Fruit fly (Drosophila melanogaster) whole organism, embryonic: Measurements from ENCODE around the gene CG11000.

Experiments
- Bdp1 ChIP-seq: fragments of 200-800 bp; sonication (Bioruptor generic); optimal IDR thresholded peaks from 3 replicates; lab custom pipeline; 2016; ENCODE audit warnings: missing biosample characterization, missing genetic modification characterization
- CG10431 ChIP-seq: fragments of 200-800 bp; sonication (Bioruptor generic); optimal IDR thresholded peaks from 3 replicates; lab custom pipeline; 2018; ENCODE audit warnings: missing biosample characterization, mild to moderate bottlenecking, missing genetic modification characterization
- CG10543 ChIP-seq: fragments of 200-800 bp; sonication (Bioruptor generic); optimal IDR thresholded peaks from 3 replicates; lab custom pipeline; 2017; ENCODE audit warnings: missing biosample characterization, mild to moderate bottlenecking, missing genetic modification characterization, moderate library complexity
- CG12155 ChIP-seq: fragments of 200-800 bp; sonication (Bioruptor generic); optimal IDR thresholded peaks from 3 replicates; lab custom pipeline; 2016; ENCODE audit warnings: missing biosample characterization, missing genetic modification characterization
- CG1233 ChIP-seq: fragments of 200-800 bp; sonication (Bioruptor generic); optimal IDR thresholded peaks from 4 replicates; lab custom pipeline; 2018; ENCODE audit warnings: missing biosample characterization, mild to moderate bottlenecking, missing genetic modification characterization
- CG16815 ChIP-seq: fragments of 200-800 bp; sonication (Bioruptor generic); optimal IDR thresholded peaks from 3 replicates; lab custom pipeline; 2017; ENCODE audit warnings: missing biosample characterization, mild to moderate bottlenecking, missing genetic modification characterization
- CG17359 ChIP-seq: fragments of 200-800 bp; sonication (Bioruptor generic); optimal IDR thresholded peaks from 3 replicates; lab custom pipeline; 2018; ENCODE audit warnings: missing biosample characterization, mild to moderate bottlenecking, missing genetic modification characterization, moderate library complexity
- CG2678 ChIP-seq: fragments of 200-800 bp; sonication (Bioruptor generic); optimal IDR thresholded peaks from 3 replicates; lab custom pipeline; 2019; ENCODE audit warnings: missing biosample characterization, mild to moderate bottlenecking, missing genetic modification characterization, moderate library complexity
- CG30020 ChIP-seq: fragments of 200-800 bp; optimal IDR thresholded peaks from 2 replicates; lab custom pipeline; 2019; ENCODE audit warnings: missing biosample characterization, mild to moderate bottlenecking, missing genetic modification characterization, moderate library complexity
- CG30431 ChIP-seq: fragments of 200-800 bp; sonication (Bioruptor generic); optimal IDR thresholded peaks from 2 replicates; lab custom pipeline; 2017; ENCODE audit warnings: missing biosample characterization, missing genetic modification characterization
- CG3281 ChIP-seq: fragments of 200-800 bp; sonication (Bioruptor generic); optimal IDR thresholded peaks from 3 replicates; lab custom pipeline; 2017; ENCODE audit warnings: missing biosample characterization, mild to moderate bottlenecking, missing genetic modification characterization
- CG3726 ChIP-seq: fragments of 200-800 bp; sonication (Bioruptor generic); IDR thresholded peaks from 3 replicates; pipeline ENCODE4, ENCODE4 v1.3.6; 2022; ENCODE audit warnings: missing biosample characterization, missing genetic modification characterization
- CG9876 ChIP-seq: fragments of 200-800 bp; sonication (Bioruptor generic); optimal IDR thresholded peaks from 2 replicates; lab custom pipeline; 2016; ENCODE audit warnings: missing biosample characterization, missing genetic modification characterization
- Dad ChIP-seq: fragments of 200-800 bp; sonication (Bioruptor generic); optimal IDR thresholded peaks from 3 replicates; lab custom pipeline; 2016; ENCODE audit warnings: missing biosample characterization, missing genetic modification characterization
- Dll ChIP-seq: fragments of 200-800 bp; sonication (Bioruptor generic); IDR thresholded peaks from 4 replicates; pipeline ENCODE4 v1.3.6; 2022; ENCODE audit warnings: missing biosample characterization, missing genetic modification characterization; ENCODE audit not compliant: partially characterized antibody
- Doc2 ChIP-seq: fragments of 200-800 bp; sonication (Bioruptor generic); IDR thresholded peaks from 2 replicates; pipeline ENCODE4 v1.3.6; 2022; ENCODE audit warnings: missing biosample characterization, missing genetic modification characterization
- Dref ChIP-seq: fragments of 200-800 bp; sonication (Bioruptor generic); IDR thresholded peaks from 2 replicates; pipeline ENCODE4 v1.3.6; 2022; ENCODE audit warnings: missing biosample characterization, missing genetic modification characterization
- E2f1 ChIP-seq: fragments of 200-800 bp; sonication (Bioruptor generic); IDR thresholded peaks from 2 replicates; pipeline ENCODE4 v1.3.6; 2022; ENCODE audit warnings: missing biosample characterization, missing genetic modification characterization
- GATAe ChIP-seq: fragments of 200-800 bp; sonication (Bioruptor generic); conservative IDR thresholded peaks from 2 replicates; pipeline ENCODE4 v1.3.6; 2022; ENCODE audit warnings: missing biosample characterization, missing genetic modification characterization
- HLH4C ChIP-seq: fragments of 200-800 bp; sonication (Bioruptor generic); IDR thresholded peaks from 3 replicates; pipeline ENCODE4 v1.3.6; 2022; ENCODE audit warnings: missing biosample characterization, missing genetic modification characterization; ENCODE audit not compliant: partially characterized antibody
- Hr78 ChIP-seq, 2 experiments: fragments of 200-800 bp in 1 of 2; fragments of >200 bp in 1 of 2; sonication (Bioruptor generic) in 1 of 2; optimal IDR thresholded peaks; 2 replicates each; lab custom pipeline; 2017 to 2019; ENCODE audit warnings: missing biosample characterization in 2 of 2, missing genetic modification characterization in 2 of 2, mild to moderate bottlenecking in 1 of 2, moderate library complexity in 1 of 2
- Jarid2 ChIP-seq: fragments of 200-800 bp; sonication (Bioruptor generic); optimal IDR thresholded peaks from 3 replicates; lab custom pipeline; 2017; ENCODE audit warnings: mild to moderate bottlenecking, missing biosample characterization, missing genetic modification reagents, missing genetic modification characterization
- Lpt ChIP-seq: fragments of >200 bp; optimal IDR thresholded peaks from 2 replicates; lab custom pipeline; 2018; ENCODE audit warnings: missing biosample characterization, missing genetic modification characterization
- Myb ChIP-seq: fragments of 200-800 bp; sonication (Bioruptor generic); optimal IDR thresholded peaks from 2 replicates; lab custom pipeline; 2016; ENCODE audit warnings: missing biosample characterization, missing genetic modification characterization
- NC2β ChIP-seq: fragments of 200-800 bp; sonication (Bioruptor generic); optimal IDR thresholded peaks from 2 replicates; lab custom pipeline; 2016; ENCODE audit warnings: missing biosample characterization, missing genetic modification characterization
- NFAT ChIP-seq: fragments of 200-800 bp; sonication (Bioruptor generic); IDR thresholded peaks from 2 replicates; pipeline ENCODE4 v1.3.6; 2022; ENCODE audit warnings: missing biosample characterization, missing genetic modification characterization
- Nf-YC ChIP-seq: fragments of 200-800 bp; optimal IDR thresholded peaks from 3 replicates; lab custom pipeline; 2019; ENCODE audit warnings: missing biosample characterization, mild to moderate bottlenecking, missing genetic modification characterization, moderate library complexity
- Opbp ChIP-seq: fragments of 200-800 bp; sonication (Bioruptor generic); IDR thresholded peaks from 3 replicates; pipeline ENCODE4 v1.3.6; 2022; ENCODE audit warnings: missing biosample characterization, missing genetic modification characterization; ENCODE audit not compliant: partially characterized antibody
- Scr ChIP-seq: fragments of 200-800 bp; sonication (Bioruptor generic); IDR thresholded peaks from 2 replicates; pipeline ENCODE4 v1.3.6; 2022; ENCODE audit warnings: missing biosample characterization, missing genetic modification characterization; ENCODE audit not compliant: partially characterized antibody
- Side ChIP-seq: fragments of 200-800 bp; sonication (Bioruptor generic); optimal IDR thresholded peaks from 2 replicates; lab custom pipeline; 2016; ENCODE audit warnings: missing biosample characterization, missing genetic modification characterization
- Sry-δ ChIP-seq: fragments of 200-800 bp; sonication (Bioruptor generic); optimal IDR thresholded peaks from 2 replicates; lab custom pipeline; 2016; ENCODE audit warnings: missing biosample characterization, missing genetic modification characterization
- abd-A ChIP-seq: fragments of 200-800 bp; sonication (Bioruptor generic); optimal IDR thresholded peaks from 3 replicates; lab custom pipeline; 2019; ENCODE audit warnings: missing biosample characterization, mild to moderate bottlenecking, missing genetic modification characterization, moderate library complexity
- bbx ChIP-seq: fragments of 200-800 bp; sonication (Bioruptor generic); IDR thresholded peaks from 2 replicates; pipeline ENCODE4 v1.3.6; 2022; ENCODE audit warnings: missing biosample characterization, missing genetic modification characterization; ENCODE audit not compliant: partially characterized antibody
- bigmax ChIP-seq: fragments of 200-800 bp; sonication (Bioruptor generic); optimal IDR thresholded peaks from 2 replicates; lab custom pipeline; 2018; ENCODE audit warnings: missing biosample characterization, mild to moderate bottlenecking, missing genetic modification characterization
- fd3F ChIP-seq: fragments of 200-800 bp; sonication (Bioruptor generic); optimal IDR thresholded peaks from 2 replicates; lab custom pipeline; 2018; ENCODE audit warnings: missing biosample characterization, mild to moderate bottlenecking, missing genetic modification characterization, moderate library complexity
- gfzf ChIP-seq: fragments of 200-800 bp; sonication (Bioruptor generic); optimal IDR thresholded peaks from 2 replicates; lab custom pipeline; 2016; ENCODE audit warnings: missing biosample characterization, mild to moderate bottlenecking, missing genetic modification characterization, moderate library complexity
- grn ChIP-seq: fragments of 200-800 bp; sonication (Bioruptor generic); optimal IDR thresholded peaks from 3 replicates; lab custom pipeline; 2017; ENCODE audit warnings: missing biosample characterization, missing genetic modification characterization
- hkb ChIP-seq, 2 experiments: fragments of 200-800 bp in 1 of 2; fragments of >200 bp in 1 of 2; sonication (Bioruptor generic) in 1 of 2; IDR thresholded peaks in 1 of 2; optimal IDR thresholded peaks in 1 of 2; 2 replicates each; pipeline versions ENCODE4 v1.3.6 to Lab custom; 2017 to 2022; ENCODE audit warnings: missing biosample characterization in 1 of 2, missing genetic modification characterization in 1 of 2
- mam ChIP-seq: fragments of 200-800 bp; sonication (Bioruptor generic); optimal IDR thresholded peaks from 3 replicates; lab custom pipeline; 2016; ENCODE audit warnings: missing biosample characterization, missing genetic modification characterization
- nom ChIP-seq: fragments of 200-800 bp; sonication (Bioruptor generic); optimal IDR thresholded peaks from 2 replicates; lab custom pipeline; 2017; ENCODE audit warnings: missing biosample characterization, missing genetic modification characterization, mild to moderate bottlenecking, moderate library complexity, missing genetic modification reagents
- p53 ChIP-seq: fragments of 200-800 bp; sonication (Bioruptor generic); optimal IDR thresholded peaks from 2 replicates; lab custom pipeline; 2016; ENCODE audit warnings: missing biosample characterization, missing genetic modification characterization
- pum ChIP-seq: fragments of 200-800 bp; sonication (Bioruptor generic); optimal IDR thresholded peaks from 2 replicates; lab custom pipeline; 2016; ENCODE audit warnings: missing biosample characterization, missing genetic modification characterization
- pzg ChIP-seq: fragments of 200-800 bp; sonication (Bioruptor generic); optimal IDR thresholded peaks from 3 replicates; lab custom pipeline; 2018; ENCODE audit warnings: missing biosample characterization, mild to moderate bottlenecking, missing genetic modification characterization, moderate library complexity
- repo ChIP-seq: fragments of 200-800 bp; sonication (Bioruptor generic); optimal IDR thresholded peaks from 2 replicates; lab custom pipeline; 2016; ENCODE audit warnings: missing biosample characterization, missing genetic modification characterization
- sens ChIP-seq: fragments of 200-800 bp; sonication (Bioruptor generic); peaks from one replicate; lab custom pipeline; 2016; ENCODE audit warnings: missing biosample characterization, missing genetic modification characterization
- tap ChIP-seq: fragments of 200-800 bp; optimal IDR thresholded peaks from 3 replicates; lab custom pipeline; 2019; ENCODE audit warnings: missing biosample characterization, mild to moderate bottlenecking, missing genetic modification characterization, moderate library complexity
- toy ChIP-seq: fragments of 200-800 bp; sonication (Bioruptor generic); IDR thresholded peaks from 2 replicates; pipeline ENCODE4 v1.3.6; 2022; ENCODE audit warnings: missing biosample characterization, missing genetic modification characterization
- tx ChIP-seq: fragments of 200-800 bp; sonication (Bioruptor generic); optimal IDR thresholded peaks from 2 replicates; lab custom pipeline; 2016; ENCODE audit warnings: missing biosample characterization, missing genetic modification characterization
- zen ChIP-seq: fragments of 200-800 bp; sonication (Bioruptor generic); optimal IDR thresholded peaks from 3 replicates; lab custom pipeline; 2018; ENCODE audit warnings: missing biosample characterization, mild to moderate bottlenecking, missing genetic modification characterization, moderate library complexity
- zf30C ChIP-seq: fragments of 200-800 bp; sonication (Bioruptor generic); optimal IDR thresholded peaks from 3 replicates; lab custom pipeline; 2018; ENCODE audit warnings: missing biosample characterization, mild to moderate bottlenecking, missing genetic modification characterization
- zfh1 ChIP-seq: fragments of 200-800 bp; sonication (Bioruptor generic); IDR thresholded peaks from 3 replicates; pipeline ENCODE4 v1.3.6; 2022; ENCODE audit warnings: missing biosample characterization, missing genetic modification characterization

Gene CG11000

dm6 chr3R:5821243-5821642, 19.1 kb downstream of the CG11000 start, which contains the start of gene Hpr1 (continued):
- TF ChIP-seq zfh1 (GFP tag; lab: Robert Waterston, UW) = no peak
- no peak for TF ChIP-seq nom (GFP tag; lab: Kevin White, UChicago)
- TF ChIP-seq toy (GFP tag; lab: Robert Waterston, UW) = no peak
- TF ChIP-seq Myb = peak; percentile 31
- TF ChIP-seq NC2β (GFP tag; lab: Kevin White, UChicago) = no peak
- TF ChIP-seq Side (GFP tag; lab: Kevin White, UChicago) = no peak
- no peak for TF ChIP-seq pum (GFP tag; lab: Kevin White, UChicago)
- TF ChIP-seq fd3F (GFP tag; lab: Kevin White, UChicago) = no peak
- no peak for TF ChIP-seq CG16815 (GFP tag; lab: Kevin White, UChicago)
- peak; percentile 53 for TF ChIP-seq sens (GFP tag; lab: Kevin White, UChicago)
- TF ChIP-seq Hr78 (GFP tag; optimal IDR thresholded peaks at IDR 0.05; lab: Kevin White, UChicago) = no peak
- no peak for TF ChIP-seq zf30C (GFP tag; lab: Kevin White, UChicago)
- no peak for TF ChIP-seq abd-A (tag; lab: Kevin White, UChicago)
- no peak for TF ChIP-seq CG1233
- TF ChIP-seq GATAe (GFP tag; lab: Robert Waterston, UW) = no peak
- TF ChIP-seq Sry-δ (GFP tag; lab: Kevin White, UChicago) = peak; percentile 42
- TF ChIP-seq CG30020 (tag; lab: Kevin White, UChicago) = no peak
- no peak for TF ChIP-seq p53 (GFP tag; lab: Kevin White, UChicago)
- TF ChIP-seq Bdp1 (GFP tag; lab: Kevin White, UChicago) = no peak
- no peak for TF ChIP-seq CG9876
- no peak for TF ChIP-seq Jarid2 (GFP tag; lab: Kevin White, UChicago)
- no peak for TF ChIP-seq CG12155
- no peak for TF ChIP-seq Lpt
- no peak for TF ChIP-seq CG10431 (GFP tag; lab: Kevin White, UChicago)
- peak; percentile 60 for TF ChIP-seq HLH4C (GFP tag; lab: Robert Waterston, UW)
- no peak; the same call in 2 of the 3 replicates for TF ChIP-seq Opbp (GFP tag; lab: Robert Waterston, UW)
- no peak for TF ChIP-seq hkb (optimal IDR thresholded peaks at IDR 0.05; lab: Kevin White, UChicago)
- no peak for TF ChIP-seq hkb (GFP tag; IDR thresholded peaks at IDR 0.05; lab: Robert Waterston, UW)
- peak; percentile 52; the same call in 1 of the 4 replicates for TF ChIP-seq Dll (GFP tag; lab: Robert Waterston, UW)
- TF ChIP-seq Dad (GFP tag; lab: Kevin White, UChicago) = no peak
- no peak for TF ChIP-seq mam (GFP tag; lab: Kevin White, UChicago)
- no peak for TF ChIP-seq E2f1 (GFP tag; lab: Robert Waterston, UW)
- TF ChIP-seq repo (GFP tag; lab: Kevin White, UChicago) = no peak
- no peak for TF ChIP-seq CG3726 (GFP tag; lab: Robert Waterston, UW)
- TF ChIP-seq grn = no peak
- TF ChIP-seq bigmax (GFP tag; lab: Kevin White, UChicago) = no peak
- peak; percentile 49; the same call in 1 of the 2 replicates for TF ChIP-seq bbx
- no peak for TF ChIP-seq CG3281
- TF ChIP-seq CG2678 (tag; lab: Kevin White, UChicago) = no peak
- peak; percentile 77 for TF ChIP-seq Dref (GFP tag; lab: Robert Waterston, UW)
- TF ChIP-seq tx (GFP tag; lab: Kevin White, UChicago) = no peak
- TF ChIP-seq Doc2 (GFP tag; lab: Robert Waterston, UW) = no peak
- no peak for TF ChIP-seq CG30431 (GFP tag; lab: Kevin White, UChicago)
- peak; percentile 28 for TF ChIP-seq CG17359 (tag; lab: Kevin White, UChicago)
- TF ChIP-seq CG10543 (GFP tag; lab: Kevin White, UChicago) = no peak
- no peak for TF ChIP-seq NFAT
- TF ChIP-seq zen = no peak
- TF ChIP-seq tap (tag; lab: Kevin White, UChicago) = no peak
- TF ChIP-seq gfzf (GFP tag; lab: Kevin White, UChicago) = peak; percentile 41
- peak; percentile 54 for TF ChIP-seq pzg (GFP tag; lab: Kevin White, UChicago)
- TF ChIP-seq Nf-YC (tag; lab: Kevin White, UChicago) = no peak
- peak; percentile 58 for TF ChIP-seq Scr (GFP tag; lab: Robert Waterston, UW)
